Worm (Caenorhabditis elegans) whole organism, young adult: ENCODE data around the gene fipr-3.

Source experiments
- B0019.2 ChIP-seq: fragments of 200-800 bp; sonication (Bioruptor generic); conservative IDR thresholded peaks from 2 replicates; pipeline ENCODE4 v1.3.6; 2022; ENCODE audit warnings: missing genetic modification reagents, missing genetic modification characterization, missing compliant biosample characterization
- B0261.1 ChIP-seq: sonication (generic microtip); optimal IDR thresholded peaks from 2 replicates; lab custom pipeline; 2016; ENCODE audit warnings: mild to moderate bottlenecking, missing genetic modification characterization, moderate library complexity, missing compliant biosample characterization
- F39B2.1 ChIP-seq: fragments of 200-800 bp; sonication (Bioruptor generic); IDR thresholded peaks from 2 replicates; pipeline ENCODE4 v1.3.6; 2022; ENCODE audit warnings: missing genetic modification reagents, missing genetic modification characterization, missing compliant biosample characterization
- F55B11.4 ChIP-seq: sonication (generic microtip); optimal IDR thresholded peaks from 2 replicates; lab custom pipeline; 2016; ENCODE audit warnings: missing compliant biosample characterization, missing genetic modification characterization, borderline replicate concordance; ENCODE audit not compliant: insufficient read depth
- T26A5.8 ChIP-seq: sonication (generic microtip); optimal IDR thresholded peaks from 2 replicates; lab custom pipeline; 2016; ENCODE audit warnings: missing genetic modification characterization, missing compliant biosample characterization
- Y53G8AR.9 ChIP-seq: fragments of 200-800 bp; sonication (Bioruptor generic); conservative IDR thresholded peaks from 2 replicates; pipeline ENCODE4 v1.3.6; 2022; ENCODE audit warnings: missing genetic modification reagents, missing genetic modification characterization, missing compliant biosample characterization
- aptf-2 ChIP-seq: fragments of 200-800 bp; sonication (Bioruptor generic); conservative IDR thresholded peaks from 2 replicates; pipeline ENCODE4 v1.3.6; 2022; ENCODE audit warnings: missing genetic modification reagents, missing genetic modification characterization, missing compliant biosample characterization
- athp-1 ChIP-seq: sonication (generic microtip); optimal IDR thresholded peaks from 2 replicates; lab custom pipeline; 2017; ENCODE audit warnings: mild to moderate bottlenecking, missing genetic modification characterization, missing compliant biosample characterization
- attf-6 ChIP-seq: fragments of 200-800 bp; sonication (Bioruptor generic); IDR thresholded peaks from 2 replicates; pipeline ENCODE4 v1.3.6; 2022; ENCODE audit warnings: missing genetic modification reagents, missing genetic modification characterization, missing compliant biosample characterization
- bed-1 ChIP-seq: fragments of 200-800 bp; sonication (Bioruptor generic); IDR thresholded peaks from 2 replicates; pipeline ENCODE4 v1.3.6; 2022; ENCODE audit warnings: missing genetic modification reagents, missing genetic modification characterization, missing compliant biosample characterization
- ccch-3 ChIP-seq: fragments of 200-800 bp; sonication (Bioruptor generic); optimal IDR thresholded peaks from 2 replicates; lab custom pipeline; 2018; ENCODE audit warnings: mild to moderate bottlenecking, missing genetic modification characterization, missing compliant biosample characterization
- ceh-40 ChIP-seq: fragments of 200-800 bp; sonication (Bioruptor generic); IDR thresholded peaks from 2 replicates; pipeline ENCODE4 v1.3.6; 2022; ENCODE audit warnings: missing genetic modification characterization, missing compliant biosample characterization
- ceh-58 ChIP-seq: fragments of 200-800 bp; sonication (Bioruptor generic); IDR thresholded peaks from 2 replicates; pipeline ENCODE4 v1.3.6; 2022; ENCODE audit warnings: missing genetic modification characterization, missing compliant biosample characterization
- ceh-79 ChIP-seq: sonication (generic microtip); optimal IDR thresholded peaks from 2 replicates; lab custom pipeline; 2017; ENCODE audit warnings: mild to moderate bottlenecking, missing genetic modification characterization, missing compliant biosample characterization
- ceh-91 ChIP-seq: fragments of 200-800 bp; sonication (Bioruptor generic); IDR thresholded peaks from 2 replicates; pipeline ENCODE4 v1.3.6; 2022; ENCODE audit warnings: missing genetic modification reagents, missing genetic modification characterization, missing compliant biosample characterization
- dpff-1 ChIP-seq: sonication (generic microtip); optimal IDR thresholded peaks from 2 replicates; lab custom pipeline; 2017; ENCODE audit warnings: mild to moderate bottlenecking, missing genetic modification characterization, missing compliant biosample characterization
- egl-18 ChIP-seq: fragments of 200-800 bp; sonication (Bioruptor generic); IDR thresholded peaks from 2 replicates; pipeline ENCODE4 v1.3.6; 2022; ENCODE audit warnings: missing genetic modification reagents, missing genetic modification characterization, missing compliant biosample characterization
- egl-44 ChIP-seq: fragments of 200-800 bp; sonication (Bioruptor generic); IDR thresholded peaks from 2 replicates; pipeline ENCODE4 v1.3.6; 2022; ENCODE audit warnings: missing genetic modification reagents, missing genetic modification characterization, missing compliant biosample characterization
- egrh-3 ChIP-seq: fragments of 200-800 bp; sonication (Bioruptor generic); IDR thresholded peaks from 2 replicates; pipeline ENCODE4 v1.3.6; 2022; ENCODE audit warnings: missing genetic modification reagents, missing genetic modification characterization, missing compliant biosample characterization
- ets-4 ChIP-seq: fragments of 200-800 bp; sonication (Bioruptor generic); optimal IDR thresholded peaks from 2 replicates; lab custom pipeline; 2018; ENCODE audit warnings: mild to moderate bottlenecking, missing genetic modification characterization, missing compliant biosample characterization
- fkh-3 ChIP-seq: sonication (generic microtip); optimal IDR thresholded peaks from 2 replicates; lab custom pipeline; 2016; ENCODE audit warnings: mild to moderate bottlenecking, missing genetic modification characterization, missing compliant biosample characterization
- gei-17 ChIP-seq: fragments of 200-800 bp; sonication (Bioruptor generic); optimal IDR thresholded peaks from 2 replicates; lab custom pipeline; 2018; ENCODE audit warnings: mild to moderate bottlenecking, missing genetic modification characterization, missing compliant biosample characterization
- hlh-12 ChIP-seq: sonication (generic microtip); optimal IDR thresholded peaks from 2 replicates; lab custom pipeline; 2016; ENCODE audit warnings: missing genetic modification characterization, missing compliant biosample characterization
- hlh-26 ChIP-seq: fragments of 200-800 bp; sonication (Bioruptor generic); conservative IDR thresholded peaks from 2 replicates; pipeline ENCODE4 v1.3.6; 2022; ENCODE audit warnings: missing genetic modification reagents, missing genetic modification characterization, missing compliant biosample characterization
- hsf-1 ChIP-seq: fragments of 200-800 bp; sonication (Bioruptor generic); IDR thresholded peaks from 2 replicates; pipeline ENCODE4 v1.3.6; 2022; ENCODE audit warnings: missing genetic modification reagents, missing genetic modification characterization, missing compliant biosample characterization
- lag-1 ChIP-seq: fragments of 200-800 bp; sonication (Bioruptor generic); IDR thresholded peaks from 2 replicates; pipeline ENCODE4 v1.3.6; 2022; ENCODE audit warnings: missing genetic modification reagents, missing genetic modification characterization, missing compliant biosample characterization
- let-526 ChIP-seq: fragments of 200-800 bp; sonication (Bioruptor generic); IDR thresholded peaks from 2 replicates; pipeline ENCODE4 v1.3.6; 2022; ENCODE audit warnings: missing genetic modification reagents, missing genetic modification characterization, missing compliant biosample characterization
- lin-40 ChIP-seq: sonication (generic microtip); optimal IDR thresholded peaks from 2 replicates; lab custom pipeline; 2016; ENCODE audit warnings: missing genetic modification characterization, mild to moderate bottlenecking, missing compliant biosample characterization, missing genotype, missing genetic modification reagents
- lin-54 ChIP-seq: fragments of 200-800 bp; sonication (Bioruptor generic); optimal IDR thresholded peaks from 2 replicates; lab custom pipeline; 2018; ENCODE audit warnings: mild to moderate bottlenecking, missing genetic modification characterization, missing compliant biosample characterization
- madf-10 ChIP-seq: sonication (generic microtip); optimal IDR thresholded peaks from 2 replicates; lab custom pipeline; 2016; ENCODE audit warnings: mild to moderate bottlenecking, missing genetic modification characterization, missing compliant biosample characterization
- madf-3 ChIP-seq: fragments of 200-800 bp; sonication (Bioruptor generic); IDR thresholded peaks from 2 replicates; pipeline ENCODE4 v1.3.6; 2022; ENCODE audit warnings: missing genetic modification reagents, missing genetic modification characterization, missing compliant biosample characterization
- nfya-1 ChIP-seq: sonication (generic microtip); optimal IDR thresholded peaks from 2 replicates; lab custom pipeline; 2017; ENCODE audit warnings: antibody characterized with exemption, missing compliant biosample characterization, missing genetic modification characterization, borderline replicate concordance; ENCODE audit not compliant: insufficient read depth
- nfyb-1 ChIP-seq: fragments of 200-800 bp; sonication (Bioruptor generic); IDR thresholded peaks from 2 replicates; pipeline ENCODE4 v1.3.6; 2022; ENCODE audit warnings: missing genetic modification reagents, missing genetic modification characterization, missing compliant biosample characterization
- nhr-27 ChIP-seq: fragments of 200-800 bp; sonication (Bioruptor generic); optimal IDR thresholded peaks from 2 replicates; lab custom pipeline; 2018; ENCODE audit warnings: mild to moderate bottlenecking, missing genetic modification characterization, moderate library complexity, missing compliant biosample characterization
- pha-4 ChIP-seq: fragments of 150-350 bp; sonication (generic microtip); optimal IDR thresholded peaks from 2 replicates; lab custom pipeline; 2014; ENCODE audit warnings: missing biosample characterization, missing genetic modification reagents, missing genetic modification characterization
- snpc-1.3 ChIP-seq: sonication (generic microtip); optimal IDR thresholded peaks from 2 replicates; lab custom pipeline; 2017; ENCODE audit warnings: missing genetic modification characterization, mild to moderate bottlenecking, missing compliant biosample characterization, antibody characterized with exemption, moderate library complexity, missing genotype, missing genetic modification reagents; ENCODE audit not compliant: insufficient read depth
- somi-1 ChIP-seq: fragments of 200-800 bp; sonication (Bioruptor generic); optimal IDR thresholded peaks from 2 replicates; lab custom pipeline; 2018; ENCODE audit warnings: mild to moderate bottlenecking, missing genetic modification characterization, missing compliant biosample characterization
- tbp1 ChIP-seq: fragments of 200-800 bp; sonication (Bioruptor generic); optimal IDR thresholded peaks from 2 replicates; lab custom pipeline; 2018; ENCODE audit warnings: mild to moderate bottlenecking, missing genetic modification characterization, missing compliant biosample characterization
- unc-130 ChIP-seq: sonication (generic microtip); optimal IDR thresholded peaks from 2 replicates; lab custom pipeline; 2016; ENCODE audit warnings: missing genetic modification reagents, missing genetic modification characterization, missing compliant biosample characterization
- ztf-28 ChIP-seq: fragments of 200-800 bp; sonication (Bioruptor generic); IDR thresholded peaks from 2 replicates; pipeline ENCODE4 v1.3.6; 2022; ENCODE audit warnings: missing genetic modification reagents, missing genetic modification characterization, missing compliant biosample characterization
- ztf-3 ChIP-seq: fragments of 200-800 bp; sonication (Bioruptor generic); optimal IDR thresholded peaks from 2 replicates; lab custom pipeline; 2018; ENCODE audit warnings: mild to moderate bottlenecking, missing genetic modification characterization, missing compliant biosample characterization
- ztf-6 ChIP-seq: fragments of 200-800 bp; sonication (Bioruptor generic); IDR thresholded peaks from 2 replicates; pipeline ENCODE4 v1.3.6; 2022; ENCODE audit warnings: missing genetic modification reagents, missing genetic modification characterization, missing compliant biosample characterization

The fipr-3 gene

DNA sequence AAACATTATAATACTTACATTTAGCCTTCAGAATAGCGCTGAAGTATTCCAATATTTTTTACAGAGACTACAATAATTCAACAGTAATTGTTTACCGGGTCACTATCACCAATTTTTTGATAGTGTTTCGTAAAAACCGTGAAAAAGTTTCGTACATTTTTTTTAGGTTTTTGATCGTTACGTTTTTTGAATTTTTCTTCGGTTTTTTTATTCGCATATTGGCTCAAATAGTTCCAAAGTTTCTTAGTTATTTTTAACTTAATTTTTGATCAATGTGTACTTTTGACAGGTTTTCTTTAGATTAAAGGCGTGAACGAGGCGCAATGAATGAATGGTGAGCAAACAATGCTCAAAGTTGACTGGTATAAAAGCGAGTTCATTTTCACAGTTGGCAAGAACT lies at the start of gene fipr-3:
TSS of gene fipr-3 (plus strand) at position 301 of the 400 bp plus-strand sequence.
- TF ChIP-seq ccch-3 (GFP tag; lab: Kevin White, UChicago), result no peak
- no peak for TF ChIP-seq lin-40 (tag; lab: Kevin White, UChicago)
- no peak for TF ChIP-seq F55B11.4 (tag; lab: Kevin White, UChicago)
- no peak for TF ChIP-seq unc-130 (GFP tag; lab: Kevin White, UChicago)
- no peak for TF ChIP-seq hlh-12
- no peak for TF ChIP-seq B0261.1 (tag; lab: Kevin White, UChicago)

- no peak for TF ChIP-seq egrh-3
- TF ChIP-seq ceh-40, result no peak
- no peak for TF ChIP-seq pha-4 (tag; lab: Kevin White, UChicago)
- TF ChIP-seq T26A5.8 (tag; lab: Kevin White, UChicago), result no peak
- no peak for TF ChIP-seq somi-1 (GFP tag; lab: Kevin White, UChicago)
- TF ChIP-seq B0019.2 (GFP tag; lab: Robert Waterston, UW), result no peak
- TF ChIP-seq athp-1 (tag; lab: Kevin White, UChicago), result no peak
- no peak for TF ChIP-seq gei-17
- TF ChIP-seq nfyb-1 (GFP tag; lab: Robert Waterston, UW), result no peak
- no peak for TF ChIP-seq nfya-1
- TF ChIP-seq hlh-12, result no peak
- TF ChIP-seq hlh-26 (GFP tag; lab: Robert Waterston, UW), result no peak
- no peak for TF ChIP-seq egl-44
- no peak for TF ChIP-seq madf-3 (GFP tag; lab: Robert Waterston, UW)
- no peak for TF ChIP-seq lin-54 (GFP tag; lab: Kevin White, UChicago)
- TF ChIP-seq egl-18 (GFP tag; lab: Robert Waterston, UW), result no peak
- TF ChIP-seq lag-1 (GFP tag; lab: Robert Waterston, UW), result no peak
- TF ChIP-seq ztf-3, result no peak
- TF ChIP-seq snpc-1.3 (tag; lab: Kevin White, UChicago), result no peak
- no peak for TF ChIP-seq ceh-91 (GFP tag; lab: Robert Waterston, UW)
These were observed 46.0 kb upstream of the fipr-3 start, which contains the start of gene Y60A9A.1 for ce11 chrX:14377169-14377568. Gene Y60A9A.1, minus strand, starts transcription at chrX:14377269.

DNA sequence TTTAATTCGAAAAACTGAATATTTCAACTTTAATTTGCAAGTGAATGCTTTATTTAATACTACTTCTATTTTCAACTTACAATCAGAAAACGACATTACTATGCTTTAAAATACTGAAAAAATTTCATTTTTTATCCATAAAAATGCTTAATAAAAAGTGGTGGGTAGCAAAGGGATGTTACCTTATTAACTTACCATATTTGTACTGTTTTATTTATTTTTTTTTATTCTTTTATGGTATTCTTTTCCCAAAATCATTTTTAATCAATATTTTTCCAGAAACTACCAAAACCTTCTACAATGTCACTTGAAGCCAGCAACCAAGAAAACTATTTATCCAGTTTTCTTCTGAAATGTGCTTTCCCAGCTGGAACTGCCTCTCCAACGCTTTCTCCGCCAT lies 40.3 kb upstream of the fipr-3 start, which contains the start of gene Y60A9.3:
TSS of gene Y60A9.3 (plus strand) at position 301 of the 400 bp plus-strand sequence.
- no peak for TF ChIP-seq fkh-3
- no peak for TF ChIP-seq athp-1 (tag; lab: Kevin White, UChicago)
- TF ChIP-seq tbp1 (GFP tag; lab: Kevin White, UChicago), result no peak
- TF ChIP-seq T26A5.8 (tag; lab: Kevin White, UChicago), result no peak
- no peak for TF ChIP-seq ets-4 (GFP tag; lab: Kevin White, UChicago)
- no peak for TF ChIP-seq nhr-27 (tag; lab: Kevin White, UChicago)
- TF ChIP-seq aptf-2, result no peak
- TF ChIP-seq dpff-1 (tag; lab: Kevin White, UChicago), result no peak
- no peak for TF ChIP-seq ceh-79 (tag; lab: Kevin White, UChicago)
- TF ChIP-seq gei-17, result no peak
- no peak for TF ChIP-seq ztf-28 (GFP tag; lab: Robert Waterston, UW)
- no peak for TF ChIP-seq madf-10

DNA sequence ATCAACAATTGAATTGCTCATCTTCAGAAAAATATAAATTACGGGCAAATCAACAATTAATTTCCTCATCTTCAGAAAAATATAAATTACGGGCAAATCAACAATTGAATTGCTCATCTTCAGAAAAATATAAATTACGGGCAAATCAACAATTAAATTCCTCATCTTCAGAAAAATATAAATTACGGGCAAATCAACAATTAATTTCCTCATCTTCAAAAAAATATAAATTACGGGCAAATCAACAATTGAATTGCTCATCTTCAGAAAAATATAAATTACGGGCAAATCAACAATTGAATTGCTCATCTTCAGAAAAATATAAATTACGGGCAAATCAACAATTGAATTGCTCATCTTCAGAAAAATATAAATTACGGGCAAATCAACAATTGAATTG lies 36.5 kb upstream of the fipr-3 start:
- peak; percentile 77; the same call in 1 of the 2 replicates for TF ChIP-seq bed-1 (GFP tag; lab: Robert Waterston, UW)
- peak; percentile 85; the same call in 1 of the 2 replicates for TF ChIP-seq ceh-58 (GFP tag; lab: Robert Waterston, UW)
- TF ChIP-seq Y53G8AR.9, result 0 out of 2 replicates have a peak, but pooled peaks have one; percentile 36
- peak; percentile 32; the same call in 1 of the 2 replicates for TF ChIP-seq ztf-6
- TF ChIP-seq hsf-1 (GFP tag; lab: Robert Waterston, UW), result 0 out of 2 replicates have a peak, but pooled peaks have one; percentile 18
- peak; percentile 47; the same call in 1 of the 2 replicates for TF ChIP-seq attf-6 (GFP tag; lab: Robert Waterston, UW)
- peak; percentile 65; the same call in 1 of the 2 replicates for TF ChIP-seq madf-3 (GFP tag; lab: Robert Waterston, UW)
- TF ChIP-seq F39B2.1, result peak; percentile 76; the same call in 1 of the 2 replicates
- TF ChIP-seq let-526, result peak; percentile 75
- TF ChIP-seq ceh-40, result 0 out of 2 replicates have a peak, but pooled peaks have one; percentile 50
